Worm (Caenorhabditis elegans) whole organism, early embryonic: Measurements from ENCODE around the gene lact-9.

Source experiments
- B0310.2 ChIP-seq: sonication (generic microtip); optimal IDR thresholded peaks from 2 replicates; lab custom pipeline; 2016; ENCODE audit warnings: mild to moderate bottlenecking, missing genetic modification characterization, missing compliant biosample characterization
- F13C5.2 ChIP-seq: sonication (generic microtip); optimal IDR thresholded peaks from 2 replicates; lab custom pipeline; 2017; ENCODE audit warnings: mild to moderate bottlenecking, missing genetic modification characterization, inconsistent platforms, missing compliant biosample characterization
- aly-1 ChIP-seq: sonication (generic microtip); optimal IDR thresholded peaks from 2 replicates; lab custom pipeline; 2016; ENCODE audit warnings: missing genetic modification characterization, missing compliant biosample characterization
- ama-1 ChIP-seq: fragments of 150-350 bp; optimal IDR thresholded peaks from 2 replicates; lab custom pipeline; 2014
- ceh-13 ChIP-seq: fragments of 200-800 bp; sonication (Bioruptor generic); optimal IDR thresholded peaks from 2 replicates; lab custom pipeline; 2018; ENCODE audit warnings: mild to moderate bottlenecking, missing genetic modification characterization, missing compliant biosample characterization
- ceh-36 ChIP-seq: sonication (generic microtip); optimal IDR thresholded peaks from 2 replicates; lab custom pipeline; 2016; ENCODE audit warnings: missing genetic modification characterization, inconsistent platforms, missing compliant biosample characterization
- ets-7 ChIP-seq: sonication (generic microtip); optimal IDR thresholded peaks from 2 replicates; lab custom pipeline; 2016; ENCODE audit warnings: missing genotype, missing genetic modification characterization, missing compliant biosample characterization
- flt-1 ChIP-seq: fragments of 200-800 bp; sonication (Bioruptor generic); IDR thresholded peaks from 2 replicates; pipeline ENCODE4 v1.3.6; 2022; ENCODE audit warnings: missing genetic modification characterization, missing compliant biosample characterization
- hmbx-1 ChIP-seq: sonication (generic microtip); optimal IDR thresholded peaks from 2 replicates; lab custom pipeline; 2016; ENCODE audit warnings: mild to moderate bottlenecking, missing genetic modification characterization, missing compliant biosample characterization
- hmg-4 ChIP-seq: fragments of 200-800 bp; sonication (Bioruptor generic); optimal IDR thresholded peaks from 2 replicates; lab custom pipeline; 2018; ENCODE audit warnings: mild to moderate bottlenecking, missing genetic modification characterization, missing compliant biosample characterization
- hnd-1 ChIP-seq: sonication (generic microtip); optimal IDR thresholded peaks from 2 replicates; lab custom pipeline; 2016; ENCODE audit warnings: missing genetic modification characterization, missing compliant biosample characterization
- pes-1 ChIP-seq: fragments of 200-800 bp; sonication (Bioruptor generic); IDR thresholded peaks from 2 replicates; pipeline ENCODE4 v1.3.6; 2022; ENCODE audit warnings: missing genetic modification reagents, missing genetic modification characterization, missing compliant biosample characterization
- scrt-1 ChIP-seq: fragments of 200-800 bp; sonication (Bioruptor generic); IDR thresholded peaks from 2 replicates; pipeline ENCODE4 v1.3.6; 2022; ENCODE audit warnings: missing genetic modification characterization, missing compliant biosample characterization
- sea-1 ChIP-seq: fragments of 200-800 bp; sonication (Bioruptor generic); conservative IDR thresholded peaks from 2 replicates; pipeline ENCODE4 v1.3.6; 2022; ENCODE audit warnings: missing genetic modification characterization, missing compliant biosample characterization
- tbx-11 ChIP-seq: fragments of 200-800 bp; sonication (Bioruptor generic); IDR thresholded peaks from 2 replicates; pipeline ENCODE4 v1.3.6; 2022; ENCODE audit warnings: missing genetic modification characterization, missing compliant biosample characterization
- tbx-37 ChIP-seq: fragments of 200-800 bp; sonication (Bioruptor generic); conservative IDR thresholded peaks from 2 replicates; pipeline ENCODE4 v1.3.6; 2022; ENCODE audit warnings: missing genetic modification reagents, missing genetic modification characterization, missing compliant biosample characterization
- tra-4 ChIP-seq: sonication (generic microtip); optimal IDR thresholded peaks from 2 replicates; lab custom pipeline; 2017; ENCODE audit warnings: missing genetic modification characterization, missing compliant biosample characterization

Gene lact-9

ce11 chrIV:13785545-13785944 lies at the start of gene lact-9:
Gene lact-9, minus strand, starts transcription at chrIV:13785645.
- TF ChIP-seq hmg-4 (GFP tag; lab: Kevin White, UChicago) = no peak

ce11 chrIV:13834394-13835129 lies 49.1 kb upstream of the lact-9 start:
- TF ChIP-seq flt-1 (GFP tag; lab: Robert Waterston, UW) = no peak
- TF ChIP-seq ceh-13 (GFP tag; lab: Kevin White, UChicago) = no peak
- TF ChIP-seq hmg-4 (GFP tag; lab: Kevin White, UChicago) = no peak
- TF ChIP-seq ets-7 (tag; lab: Kevin White, UChicago) = no peak
- TF ChIP-seq tbx-11 (GFP tag; lab: Robert Waterston, UW) = no peak
- no peak for TF ChIP-seq B0310.2 (tag; lab: Kevin White, UChicago)
- TF ChIP-seq hnd-1 = no peak
- TF ChIP-seq ama-1 (lab: Kevin White, UChicago) = no peak
- TF ChIP-seq scrt-1 = no peak
- TF ChIP-seq F13C5.2 (tag; lab: Kevin White, UChicago) = no peak
- no peak for TF ChIP-seq sea-1 (GFP tag; lab: Robert Waterston, UW)
- no peak for TF ChIP-seq pes-1 (GFP tag; lab: Robert Waterston, UW)
- TF ChIP-seq aly-1 (tag; lab: Kevin White, UChicago) = no peak
- no peak for TF ChIP-seq tbx-37 (GFP tag; lab: Robert Waterston, UW)
- no peak for TF ChIP-seq hmbx-1 (tag; lab: Kevin White, UChicago)
- TF ChIP-seq tra-4 (tag; lab: Kevin White, UChicago) = no peak
- TF ChIP-seq ceh-36 (tag; lab: Kevin White, UChicago) = no peak

ce11 chrIV:13827586-13827985 lies 42.1 kb upstream of the lact-9 start, which contains the start of gene rga-5:
Gene rga-5, plus strand, starts transcription at chrIV:13827886.
- TF ChIP-seq flt-1 (GFP tag; lab: Robert Waterston, UW) = no peak
- no peak for TF ChIP-seq ceh-13 (GFP tag; lab: Kevin White, UChicago)
- no peak for TF ChIP-seq B0310.2 (tag; lab: Kevin White, UChicago)
- TF ChIP-seq hmg-4 (GFP tag; lab: Kevin White, UChicago) = no peak
- no peak for TF ChIP-seq sea-1 (GFP tag; lab: Robert Waterston, UW)
- TF ChIP-seq ceh-36 (tag; lab: Kevin White, UChicago) = no peak
- no peak for TF ChIP-seq hnd-1
- TF ChIP-seq hmbx-1 (tag; lab: Kevin White, UChicago) = no peak
- no peak for TF ChIP-seq tra-4 (tag; lab: Kevin White, UChicago)
- TF ChIP-seq tbx-37 (GFP tag; lab: Robert Waterston, UW) = no peak

ce11 chrIV:13826363-13826762 lies 40.9 kb upstream of the lact-9 start:
- TF ChIP-seq tbx-37 (GFP tag; lab: Robert Waterston, UW) = no peak
- TF ChIP-seq sea-1 (GFP tag; lab: Robert Waterston, UW) = no peak
- TF ChIP-seq pes-1 (GFP tag; lab: Robert Waterston, UW) = no peak
- no peak for TF ChIP-seq tbx-11 (GFP tag; lab: Robert Waterston, UW)
- TF ChIP-seq scrt-1 = no peak
- TF ChIP-seq hmbx-1 (tag; lab: Kevin White, UChicago) = no peak
- no peak for TF ChIP-seq tra-4 (tag; lab: Kevin White, UChicago)
- no peak for TF ChIP-seq hnd-1

ce11 chrIV:13820862-13821261 lies 35.4 kb upstream of the lact-9 start, which contains the start of gene Y45F10D.15:
Gene Y45F10D.15, minus strand, starts transcription at chrIV:13820962.
- TF ChIP-seq hmg-4 (GFP tag; lab: Kevin White, UChicago) (no peak), pes-1 (GFP tag; lab: Robert Waterston, UW) (no peak), tbx-37 (GFP tag; lab: Robert Waterston, UW) (no peak), hnd-1 (no peak)

ce11 chrIV:13807724-13808123 lies 22.3 kb upstream of the lact-9 start, which contains the start of gene Y45F10D.14:
Gene Y45F10D.14, minus strand, starts transcription at chrIV:13807824.
- TF ChIP-seq ets-7 (tag; lab: Kevin White, UChicago) (no peak), scrt-1 (no peak), tbx-37 (GFP tag; lab: Robert Waterston, UW) (no peak)

ce11 chrIV:13797859-13798374 lies 12.5 kb upstream of the lact-9 start, which contains the start of gene Y45F10D.6:
Gene Y45F10D.6, minus strand, starts transcription at chrIV:13797909.
- no peak for TF ChIP-seq ets-7 (tag; lab: Kevin White, UChicago)
- TF ChIP-seq aly-1 (tag; lab: Kevin White, UChicago) = no peak
- TF ChIP-seq ceh-13 (GFP tag; lab: Kevin White, UChicago) = no peak
- TF ChIP-seq sea-1 (GFP tag; lab: Robert Waterston, UW) = no peak
- TF ChIP-seq ceh-36 (tag; lab: Kevin White, UChicago) = no peak
- no peak for TF ChIP-seq flt-1 (GFP tag; lab: Robert Waterston, UW)
- no peak for TF ChIP-seq hmbx-1 (tag; lab: Kevin White, UChicago)
- no peak for TF ChIP-seq hnd-1
- TF ChIP-seq B0310.2 (tag; lab: Kevin White, UChicago) = no peak
- no peak for TF ChIP-seq hmg-4 (GFP tag; lab: Kevin White, UChicago)
- TF ChIP-seq ama-1 (lab: Kevin White, UChicago) = no peak
